Fruit fly (Drosophila melanogaster) whole organism, adult: ENCODE data around the gene Etl1.

Source experiments
- Mnt ChIP-seq: fragments of 200-800 bp; sonication (Bioruptor generic); optimal IDR thresholded peaks from 2 replicates; lab custom pipeline; 2016; ENCODE audit warnings: missing biosample characterization, mild to moderate bottlenecking, missing genetic modification characterization
- bab1 ChIP-seq: fragments of 200-800 bp; sonication (Bioruptor generic); optimal IDR thresholded peaks from 3 replicates; lab custom pipeline; 2019; ENCODE audit warnings: missing biosample characterization, mild to moderate bottlenecking, missing genetic modification characterization, moderate library complexity
- kay ChIP-seq: fragments of 200-800 bp; sonication (Bioruptor generic); peaks from one replicate; lab custom pipeline; 2016; ENCODE audit warnings: missing biosample characterization, missing genetic modification characterization, borderline replicate concordance

- TF ChIP-seq bab1 (GFP tag; lab: Kevin White, UChicago) = no peak
- TF ChIP-seq kay (GFP tag; lab: Kevin White, UChicago) = no peak
- TF ChIP-seq Mnt (GFP tag; lab: Kevin White, UChicago) = no peak
Observed at dm6 chr2L:9924765-9925164, 12.4 kb upstream of the Etl1 start, which contains the start of the genes TbCMF46 and CG42366.
